Fruit fly (Drosophila melanogaster) whole organism: ENCODE measurements around the gene CG6739.

Source experiments
- CG8478 ChIP-seq: fragments of >200 bp; optimal IDR thresholded peaks from 2 replicates; lab custom pipeline; 2018; ENCODE audit warnings: inconsistent platforms
- psq ChIP-seq: fragments of >200 bp; optimal IDR thresholded peaks from 2 replicates; lab custom pipeline; 2017
- usp ChIP-seq: fragments of >200 bp; optimal IDR thresholded peaks from 2 replicates; lab custom pipeline; 2017; ENCODE audit warnings: missing biosample characterization, missing genetic modification characterization, mixed read lengths

DNA sequence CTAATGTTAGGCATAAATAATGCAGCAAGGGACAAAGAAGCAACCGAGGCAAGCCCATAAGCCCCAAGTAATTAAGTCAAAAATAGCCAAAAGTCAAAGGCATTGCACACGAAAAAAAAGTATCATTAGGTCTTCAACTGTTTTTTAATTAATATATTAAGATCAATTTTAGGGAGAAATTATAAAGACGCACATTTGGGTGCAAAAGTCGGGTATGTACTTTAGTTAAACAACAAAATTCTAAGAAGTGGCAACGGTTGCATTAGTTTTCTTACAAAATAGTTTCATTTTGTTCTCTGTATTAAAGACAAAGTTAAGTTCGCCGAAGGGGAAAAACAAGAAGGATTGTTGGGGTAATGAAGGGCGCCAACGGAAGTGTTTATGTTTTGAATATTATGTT lies 41.6 kb upstream of the CG6739 start:
- TF ChIP-seq psq (lab: Kevin White, UChicago) (no peak), usp (no peak), CG8478 (lab: Kevin White, UChicago) (no peak)
